Fruit fly (Drosophila melanogaster) whole organism, adult: ENCODE results near the gene CG31269.
A peak's percentile ranks its signal among the peaks of the same experiment; 100 is the strongest.

Experiments
- CG11617 ChIP-seq: fragments of 200-800 bp; sonication (Bioruptor generic); optimal IDR thresholded peaks from 2 replicates; lab custom pipeline; 2017; ENCODE audit warnings: mild to moderate bottlenecking, missing biosample characterization, missing genetic modification reagents, missing genetic modification characterization
- CG12768 ChIP-seq: fragments of 200-800 bp; sonication (Bioruptor generic); optimal IDR thresholded peaks from 2 replicates; lab custom pipeline; 2017; ENCODE audit warnings: missing biosample characterization, missing genetic modification characterization, mild to moderate bottlenecking, moderate library complexity, missing genetic modification reagents
- CG14711 ChIP-seq: fragments of 200-800 bp; sonication (Bioruptor generic); optimal IDR thresholded peaks from 2 replicates; lab custom pipeline; 2018; ENCODE audit warnings: missing biosample characterization, mild to moderate bottlenecking, missing genetic modification characterization, moderate library complexity
- CG1620 ChIP-seq: fragments of 200-800 bp; sonication (Bioruptor generic); optimal IDR thresholded peaks from 2 replicates; lab custom pipeline; 2016; ENCODE audit warnings: missing biosample characterization, missing genetic modification characterization
- CG33017 ChIP-seq: fragments of 200-800 bp; sonication (Bioruptor generic); optimal IDR thresholded peaks from 2 replicates; lab custom pipeline; 2018; ENCODE audit warnings: missing biosample characterization, mild to moderate bottlenecking, missing genetic modification characterization, moderate library complexity
- CG5204 ChIP-seq: fragments of 200-800 bp; sonication (Bioruptor generic); optimal IDR thresholded peaks from 2 replicates; lab custom pipeline; 2016; ENCODE audit warnings: missing biosample characterization, missing genetic modification characterization
- CG7045 ChIP-seq: fragments of 200-800 bp; sonication (Bioruptor generic); optimal IDR thresholded peaks from 2 replicates; lab custom pipeline; 2017; ENCODE audit warnings: missing biosample characterization, mild to moderate bottlenecking, missing genetic modification characterization
- CG7101 ChIP-seq: fragments of 200-800 bp; sonication (Bioruptor generic); optimal IDR thresholded peaks from 2 replicates; lab custom pipeline; 2018; ENCODE audit warnings: missing biosample characterization, mild to moderate bottlenecking, missing genetic modification characterization, moderate library complexity
- Clk ChIP-seq: fragments of 200-800 bp; sonication (Bioruptor generic); optimal IDR thresholded peaks from 2 replicates; lab custom pipeline; 2017; ENCODE audit warnings: missing biosample characterization, missing genetic modification characterization
- Crg-1 ChIP-seq: fragments of 200-800 bp; sonication (Bioruptor generic); optimal IDR thresholded peaks from 2 replicates; lab custom pipeline; 2016; ENCODE audit warnings: missing biosample characterization, missing genetic modification characterization
- Hr96 ChIP-seq: fragments of 200-800 bp; sonication (Bioruptor generic); optimal IDR thresholded peaks from 2 replicates; lab custom pipeline; 2016; ENCODE audit warnings: missing biosample characterization, missing genetic modification characterization
- Mnt ChIP-seq: fragments of 200-800 bp; sonication (Bioruptor generic); optimal IDR thresholded peaks from 2 replicates; lab custom pipeline; 2016; ENCODE audit warnings: missing biosample characterization, mild to moderate bottlenecking, missing genetic modification characterization
- bab1 ChIP-seq: fragments of 200-800 bp; sonication (Bioruptor generic); optimal IDR thresholded peaks from 3 replicates; lab custom pipeline; 2019; ENCODE audit warnings: missing biosample characterization, mild to moderate bottlenecking, missing genetic modification characterization, moderate library complexity
- cic ChIP-seq: fragments of 200-800 bp; sonication (Bioruptor generic); optimal IDR thresholded peaks from 2 replicates; lab custom pipeline; 2017; ENCODE audit warnings: missing biosample characterization, mild to moderate bottlenecking, missing genetic modification characterization, moderate library complexity
- cnc ChIP-seq, 2 experiments: fragments of >200 bp; optimal IDR thresholded peaks; 2 replicates each; lab custom pipeline; 2017
- kay ChIP-seq: fragments of 200-800 bp; sonication (Bioruptor generic); peaks from one replicate; lab custom pipeline; 2016; ENCODE audit warnings: missing biosample characterization, missing genetic modification characterization, borderline replicate concordance
- ovo ChIP-seq: fragments of 200-800 bp; sonication (Bioruptor generic); optimal IDR thresholded peaks from 2 replicates; lab custom pipeline; 2016; ENCODE audit warnings: missing biosample characterization, missing genetic modification characterization
- pad ChIP-seq: fragments of 200-800 bp; sonication (Bioruptor generic); optimal IDR thresholded peaks from 3 replicates; lab custom pipeline; 2017; ENCODE audit warnings: missing biosample characterization, missing genetic modification characterization, mild to moderate bottlenecking, moderate library complexity, missing genetic modification reagents
- tj ChIP-seq: fragments of 200-800 bp; sonication (Bioruptor generic); optimal IDR thresholded peaks from 3 replicates; lab custom pipeline; 2017; ENCODE audit warnings: missing biosample characterization, mild to moderate bottlenecking, missing genetic modification characterization, moderate library complexity
- toe ChIP-seq: fragments of 200-800 bp; sonication (Bioruptor generic); optimal IDR thresholded peaks from 2 replicates; lab custom pipeline; 2016; ENCODE audit warnings: missing biosample characterization, missing genetic modification characterization

The CG31269 gene

DNA sequence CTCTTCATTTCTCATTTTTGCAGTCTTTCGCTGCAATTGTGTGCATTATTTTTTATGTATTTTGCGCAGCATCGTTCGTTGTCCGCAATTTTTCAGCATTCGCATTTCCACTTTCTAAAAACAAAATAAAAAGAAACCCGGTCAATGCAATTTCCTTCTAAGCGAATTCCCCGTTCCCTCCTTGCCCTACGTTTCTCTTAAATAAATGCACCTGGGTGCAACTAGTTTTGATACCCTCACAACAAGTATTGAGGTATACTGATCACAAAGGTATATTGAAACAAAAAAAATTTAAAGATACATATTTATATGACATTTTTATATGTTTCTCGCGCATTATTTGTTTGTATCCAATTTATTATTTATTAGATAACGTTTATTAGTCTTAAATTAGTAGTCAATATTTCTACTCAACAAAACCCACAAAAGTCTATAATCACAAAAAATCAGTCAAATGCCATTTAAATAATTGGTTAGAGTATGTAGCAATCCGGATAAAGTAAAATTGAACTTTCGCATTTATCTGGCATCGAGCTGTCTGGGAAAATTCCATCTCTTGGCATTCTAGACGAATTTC is 45.5 kb upstream of the CG31269 start:
- peak; percentile 68 for TF ChIP-seq kay (GFP tag; lab: Kevin White, UChicago)
- TF ChIP-seq CG1620: no peak
- no peak for TF ChIP-seq Crg-1 (GFP tag; lab: Kevin White, UChicago)
- no peak for TF ChIP-seq cic (GFP tag; lab: Kevin White, UChicago)
- peak; percentile 66 for TF ChIP-seq CG7101 (tag; lab: Kevin White, UChicago)
- TF ChIP-seq toe (GFP tag; lab: Kevin White, UChicago): no peak
- peak; percentile 65 for TF ChIP-seq bab1 (GFP tag; lab: Kevin White, UChicago)
- peak; percentile 61 for TF ChIP-seq CG12768
- TF ChIP-seq cnc (optimal IDR thresholded peaks at IDR 0.05; lab: Kevin White, UChicago): no peak
- TF ChIP-seq ovo: no peak
- TF ChIP-seq Mnt: no peak
- TF ChIP-seq CG14711 (tag; lab: Kevin White, UChicago): peak; percentile 58
- TF ChIP-seq tj: peak; percentile 36
- peak; percentile 82 for TF ChIP-seq CG33017 (tag; lab: Kevin White, UChicago)
- peak; percentile 37 for TF ChIP-seq pad
- peak; percentile 80 for TF ChIP-seq CG7045 (GFP tag; lab: Kevin White, UChicago)
- TF ChIP-seq CG5204 (GFP tag; lab: Kevin White, UChicago): no peak
- TF ChIP-seq Hr96 (GFP tag; lab: Kevin White, UChicago): no peak
- TF ChIP-seq CG11617: peak; percentile 49
- TF ChIP-seq Clk (GFP tag; lab: Kevin White, UChicago): peak; percentile 1

DNA sequence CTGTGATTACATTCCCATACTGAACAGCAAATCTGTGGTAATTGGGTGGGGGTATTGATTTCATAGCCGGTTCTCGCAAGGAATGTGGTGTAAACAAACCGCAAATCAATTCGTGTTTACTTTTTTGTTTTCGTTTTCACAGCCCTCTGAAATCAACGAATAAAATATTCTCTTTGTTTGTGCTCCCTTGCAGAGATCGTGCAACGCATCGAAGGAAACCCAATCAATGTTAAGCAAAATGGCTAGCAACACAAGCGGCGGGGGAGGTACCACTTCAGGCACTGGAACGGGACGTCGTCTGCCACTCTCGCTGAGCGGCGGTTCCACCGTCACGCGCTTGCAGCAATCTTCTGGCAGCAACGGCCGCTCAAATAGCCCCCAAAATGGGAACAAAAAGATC is 44.5 kb upstream of the CG31269 start:
- TF ChIP-seq bab1 (GFP tag; lab: Kevin White, UChicago) (no peak), Clk (GFP tag; lab: Kevin White, UChicago) (no peak), CG33017 (tag; lab: Kevin White, UChicago) (no peak), CG12768 (no peak), CG7045 (GFP tag; lab: Kevin White, UChicago) (no peak), CG1620 (no peak), tj (no peak), Crg-1 (GFP tag; lab: Kevin White, UChicago) (no peak), toe (GFP tag; lab: Kevin White, UChicago) (no peak), CG14711 (tag; lab: Kevin White, UChicago) (no peak), CG5204 (GFP tag; lab: Kevin White, UChicago) (no peak), ovo (no peak), cnc (optimal IDR thresholded peaks at IDR 0.05; lab: Kevin White, UChicago) (no peak), CG11617 (no peak)

DNA sequence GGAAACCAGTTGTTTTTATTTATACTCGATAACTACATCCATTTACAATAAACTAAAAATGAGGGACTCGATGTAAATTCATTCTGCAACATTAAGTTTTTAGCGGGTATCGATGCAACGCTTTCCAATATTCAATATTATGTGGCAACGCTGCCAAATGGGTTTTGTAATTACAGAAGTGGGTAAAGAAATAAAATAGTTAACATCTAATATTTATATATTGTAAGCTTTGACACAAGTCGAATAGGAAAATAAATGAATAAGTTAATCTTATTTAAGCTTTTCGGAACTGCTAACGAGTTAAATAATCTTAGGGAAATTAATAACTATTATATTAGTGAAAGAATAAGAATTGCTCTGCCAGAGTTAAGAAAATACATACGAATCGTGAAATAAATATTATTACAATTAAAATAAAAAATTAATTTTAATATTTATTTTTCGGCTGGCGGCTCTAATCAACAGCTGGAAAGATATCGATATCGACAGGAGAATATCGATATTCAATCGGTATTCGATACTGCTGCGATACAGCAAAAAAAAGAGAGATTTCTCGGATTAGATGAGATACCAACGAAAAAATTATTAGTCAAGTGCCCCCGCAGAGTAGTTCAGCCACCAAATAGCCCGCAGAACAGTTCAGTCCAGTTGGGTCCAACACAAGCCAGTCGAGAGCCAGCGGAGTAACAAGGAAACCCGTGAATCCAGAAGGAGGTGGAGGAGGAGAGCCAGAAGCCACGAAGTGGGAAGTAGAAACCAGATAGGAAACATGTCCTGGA is 41.7 kb upstream of the CG31269 start, which contains the start of gene GckIII:
Gene GckIII (plus strand): TSS at position 485 of the 779 bp plus-strand sequence.
- TF ChIP-seq CG14711 (tag; lab: Kevin White, UChicago) (peak; percentile 28), ovo (no peak), Crg-1 (GFP tag; lab: Kevin White, UChicago) (no peak)

DNA sequence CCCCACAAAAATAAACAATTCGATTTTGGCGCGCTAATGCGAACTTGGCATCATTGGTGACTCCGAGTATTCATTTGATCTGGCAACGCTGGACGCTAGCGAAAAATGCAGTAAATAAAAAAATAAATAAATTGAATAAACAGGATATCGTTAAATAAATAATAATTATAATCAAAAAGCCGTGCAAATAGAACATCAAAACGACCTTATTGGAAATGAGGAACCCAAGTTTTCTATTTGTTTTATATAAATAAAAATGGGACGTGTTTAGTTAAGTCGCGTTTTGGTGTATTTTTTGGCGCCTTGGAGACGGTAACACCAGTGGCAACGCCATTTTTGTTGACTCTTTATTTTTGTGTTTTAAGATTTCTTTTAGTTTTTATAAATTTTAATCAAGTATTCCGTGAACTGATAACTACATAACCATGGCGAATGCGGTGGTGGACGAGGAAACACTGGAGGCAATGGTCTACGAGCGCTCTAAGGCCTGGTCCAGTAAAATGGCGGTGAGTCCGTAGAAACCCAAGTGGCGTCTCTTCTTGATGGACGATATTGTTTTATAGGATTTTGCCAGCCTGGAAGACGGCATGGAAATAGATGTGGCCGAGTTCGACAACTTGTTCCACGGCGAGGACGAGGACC is 38.8 kb upstream of the CG31269 start, which contains the start of gene cal1:
Gene cal1 (plus strand): TSS at position 304 of the 642 bp plus-strand sequence.
- no peak for TF ChIP-seq CG7101 (tag; lab: Kevin White, UChicago)
- TF ChIP-seq bab1 (GFP tag; lab: Kevin White, UChicago): no peak
- TF ChIP-seq cic (GFP tag; lab: Kevin White, UChicago): no peak
- TF ChIP-seq Hr96 (GFP tag; lab: Kevin White, UChicago): no peak
- TF ChIP-seq CG14711 (tag; lab: Kevin White, UChicago): no peak
- no peak for TF ChIP-seq Clk (GFP tag; lab: Kevin White, UChicago)
- no peak for TF ChIP-seq CG7045 (GFP tag; lab: Kevin White, UChicago)
- TF ChIP-seq ovo: no peak
- TF ChIP-seq pad: no peak
- no peak for TF ChIP-seq CG11617
- no peak for TF ChIP-seq toe (GFP tag; lab: Kevin White, UChicago)
- no peak for TF ChIP-seq CG33017 (tag; lab: Kevin White, UChicago)
- TF ChIP-seq kay (GFP tag; lab: Kevin White, UChicago): no peak
- no peak for TF ChIP-seq Mnt
- no peak for TF ChIP-seq cnc (optimal IDR thresholded peaks at IDR 0.05; lab: Kevin White, UChicago)

DNA sequence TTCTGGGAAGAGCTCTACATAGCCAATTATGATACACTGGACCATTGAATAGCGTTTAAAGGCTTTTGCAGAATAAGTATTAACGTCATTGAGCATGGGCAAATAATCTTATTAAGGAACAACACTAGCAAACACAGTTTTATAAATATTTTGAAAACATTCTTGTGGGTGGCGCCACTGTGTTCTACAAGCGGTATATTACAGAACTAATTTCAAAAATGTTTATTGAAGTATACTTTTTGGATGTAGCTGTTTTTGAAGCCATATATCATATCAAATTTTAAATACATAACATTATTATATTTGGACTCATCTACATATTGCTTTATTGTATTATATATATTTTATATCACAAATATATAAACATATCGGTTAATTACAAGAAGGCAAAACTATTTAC is 18.0 kb upstream of the CG31269 start:
- TF ChIP-seq toe (GFP tag; lab: Kevin White, UChicago) (no peak), CG12768 (no peak), CG33017 (tag; lab: Kevin White, UChicago) (no peak), kay (GFP tag; lab: Kevin White, UChicago) (no peak), CG7045 (GFP tag; lab: Kevin White, UChicago) (no peak), CG7101 (tag; lab: Kevin White, UChicago) (no peak)
